Worm (Caenorhabditis elegans) whole organism, L2 larva: ENCODE measurements around the gene Y55F3AR.2.

Experiments
- lin-13 ChIP-seq: fragments of 150-350 bp; optimal IDR thresholded peaks from 2 replicates; lab custom pipeline; 2014; ENCODE audit warnings: missing biosample characterization, missing genetic modification reagents, missing genetic modification characterization
- unc-62 ChIP-seq: fragments of 150-350 bp; optimal IDR thresholded peaks from 2 replicates; lab custom pipeline; 2014; ENCODE audit warnings: missing biosample characterization, missing genetic modification reagents, missing genetic modification characterization

DNA sequence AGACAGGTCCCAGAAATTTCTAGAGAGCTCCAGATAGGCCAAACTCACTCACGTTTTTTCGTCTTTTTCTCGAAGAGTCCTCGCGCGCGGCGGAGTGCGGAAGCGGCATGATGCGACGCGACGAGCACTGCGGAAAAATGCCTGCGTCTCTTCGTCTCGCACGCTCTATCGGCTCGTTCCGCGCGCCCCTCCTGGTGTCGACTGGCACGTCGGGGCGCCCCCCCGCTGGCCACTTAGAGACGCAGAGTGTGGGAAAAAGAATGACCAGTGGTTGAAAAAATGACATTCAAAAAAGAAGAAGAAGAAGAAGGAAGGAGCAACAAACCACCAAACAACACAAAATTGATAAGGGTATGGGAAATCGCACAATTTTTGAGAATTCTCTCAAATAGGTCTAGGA is 26.9 kb upstream of the Y55F3AR.2 start, which contains the start of gene znf-782:
- TF ChIP-seq lin-13 (GFP tag; lab: Kevin White, UChicago) (no peak), unc-62 (no peak)
